Fruit fly (Drosophila melanogaster): Measurements from ENCODE around the gene mei-217.

- no peak for TF ChIP-seq psq (optimal IDR thresholded peaks at IDR 0.05)
- TF ChIP-seq Dll (optimal IDR thresholded peaks at IDR 0.05) = no peak
- no peak for TF ChIP-seq usp (GFP tag; optimal IDR thresholded peaks at IDR 0.05)
- no peak for TF ChIP-seq pan (optimal IDR thresholded peaks at IDR 0.05)
Measured at dm6 chrX:17091062-17091904, 51.5 kb downstream of the mei-217 start, which contains the start of the genes CG16700 and CG4991.

Data from whole organism.